3 worm cellular contexts compared by ENCODE assay signal in the genomic region with DNA sequence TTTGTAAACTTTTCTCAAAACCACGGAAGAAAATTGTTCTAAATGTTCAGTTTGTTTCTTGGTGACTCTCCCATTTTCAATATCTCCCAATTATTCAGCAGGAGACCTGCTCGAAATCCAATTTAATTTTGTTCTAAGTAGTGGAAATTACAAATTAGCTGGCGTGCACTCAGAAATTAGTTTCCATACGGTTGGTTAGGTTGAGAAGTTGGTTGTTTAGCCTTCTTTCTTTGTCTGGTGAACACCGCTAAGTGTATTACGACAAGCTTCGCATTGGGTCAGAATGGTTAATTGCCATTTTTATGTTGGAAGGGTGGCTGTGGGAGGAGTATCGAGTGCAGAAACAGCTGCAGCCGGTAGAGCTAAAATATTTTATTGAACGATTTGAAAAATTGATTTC.
TF ChIP-seq lines count a peak whose summit lies in the region.

No protein-coding gene starts in this region.

TF ChIP-seq in whole organism, L4 larva, 104 proteins besides CTCF, POLR2A, EP300 and RAD21:
- no peak for TF ChIP-seq tra-1 (GFP tag; IDR thresholded peaks at IDR 0.05; lab: Robert Waterston, UW)
- TF ChIP-seq mdl-1 (tag; optimal IDR thresholded peaks at IDR 0.05; lab: Kevin White, UChicago) = no peak
- TF ChIP-seq mes-2 (tag; optimal IDR thresholded peaks at IDR 0.05; lab: Kevin White, UChicago; ENCODE audit: poor library complexity, severe bottlenecking) = no peak
- no peak for TF ChIP-seq madf-9 (GFP tag; conservative IDR thresholded peaks at IDR 0.05; lab: Robert Waterston, UW)
- TF ChIP-seq vab-7 (GFP tag; IDR thresholded peaks at IDR 0.05; lab: Robert Waterston, UW) = 0 out of 2 replicates have a peak, but pooled peaks have one; percentile 8

TF ChIP-seq in whole organism, late embryonic, 69 proteins besides CTCF, POLR2A, EP300 and RAD21:
- TF ChIP-seq unc-42 (tag; optimal IDR thresholded peaks at IDR 0.05; lab: Kevin White, UChicago) = peak; percentile 90
- no peak for TF ChIP-seq ceh-45 (GFP tag; IDR thresholded peaks at IDR 0.05; lab: Robert Waterston, UW)
- peak; percentile 20 for TF ChIP-seq ceh-31 (tag; optimal IDR thresholded peaks at IDR 0.05; lab: Kevin White, UChicago)
- no peak for TF ChIP-seq T23F11.4 (GFP tag; optimal IDR thresholded peaks at IDR 0.05; lab: Kevin White, UChicago)
- no peak for TF ChIP-seq hlh-13 (GFP tag; optimal IDR thresholded peaks at IDR 0.05; lab: Kevin White, UChicago)

TF ChIP-seq in whole organism, mixed stage, embryonic, 35 proteins besides CTCF, POLR2A, EP300 and RAD21:
- TF ChIP-seq ces-1 (GFP tag; optimal IDR thresholded peaks at IDR 0.05; lab: Kevin White, UChicago) (peak; percentile 97), lsy-2 (tag; optimal IDR thresholded peaks at IDR 0.05; lab: Kevin White, UChicago) (no peak)
